Worm (Caenorhabditis elegans) whole organism, L2 larva: ENCODE measurements around the gene ZK1058.9.

Experiments used
- C34F6.9 ChIP-seq: fragments of 150-350 bp; optimal IDR thresholded peaks from 2 replicates; lab custom pipeline; 2014; ENCODE audit warnings: missing biosample characterization, missing genetic modification characterization
- F13H6.1 ChIP-seq: sonication (generic microtip); optimal IDR thresholded peaks from 2 replicates; lab custom pipeline; 2016; ENCODE audit warnings: missing genetic modification characterization, missing compliant biosample characterization
- R02D3.7 ChIP-seq: fragments of 150-350 bp; optimal IDR thresholded peaks from 2 replicates; lab custom pipeline; 2014; ENCODE audit warnings: missing biosample characterization, missing genetic modification characterization
- Y55F3AM.14 ChIP-seq: fragments of 200-800 bp; sonication (Bioruptor generic); optimal IDR thresholded peaks from 2 replicates; lab custom pipeline; 2018; ENCODE audit warnings: mild to moderate bottlenecking, missing genetic modification characterization, missing compliant biosample characterization
- ZK546.5 ChIP-seq: sonication (generic microtip); optimal IDR thresholded peaks from 2 replicates; lab custom pipeline; 2017; ENCODE audit warnings: missing biosample characterization, missing genetic modification characterization
- alr-1 ChIP-seq: fragments of 150-350 bp; optimal IDR thresholded peaks from 2 replicates; lab custom pipeline; 2014; ENCODE audit warnings: missing biosample characterization, missing genetic modification characterization
- aly-2 ChIP-seq: fragments of 150-350 bp; optimal IDR thresholded peaks from 2 replicates; lab custom pipeline; 2014; ENCODE audit warnings: missing biosample characterization, missing genetic modification characterization
- ama-1 ChIP-seq: fragments of 150-350 bp; optimal IDR thresholded peaks from 2 replicates; lab custom pipeline; 2018; ENCODE audit warnings: inconsistent platforms
- blmp-1 ChIP-seq: sonication (generic microtip); optimal IDR thresholded peaks from 2 replicates; lab custom pipeline; 2017; ENCODE audit warnings: missing genetic modification characterization, mild to moderate bottlenecking, missing compliant biosample characterization, antibody characterized with exemption, moderate library complexity; ENCODE audit not compliant: insufficient read depth
- ceh-16 ChIP-seq: fragments of 150-350 bp; optimal IDR thresholded peaks from 2 replicates; lab custom pipeline; 2014; ENCODE audit warnings: missing biosample characterization, missing genetic modification characterization
- ceh-82 ChIP-seq: fragments of 150-350 bp; optimal IDR thresholded peaks from 2 replicates; lab custom pipeline; 2014; ENCODE audit warnings: missing biosample characterization, missing genetic modification characterization
- crh-2 ChIP-seq: sonication (generic microtip); optimal IDR thresholded peaks from 2 replicates; lab custom pipeline; 2017; ENCODE audit warnings: missing biosample characterization, missing genetic modification characterization
- dmd-4 ChIP-seq: sonication (generic microtip); optimal IDR thresholded peaks from 2 replicates; lab custom pipeline; 2017; ENCODE audit warnings: missing biosample characterization, missing genetic modification characterization
- egl-27 ChIP-seq: sonication (generic microtip); optimal IDR thresholded peaks from 3 replicates; lab custom pipeline; 2017; ENCODE audit warnings: missing biosample characterization, missing genetic modification reagents, missing genetic modification characterization
- elt-1 ChIP-seq: fragments of 150-350 bp; optimal IDR thresholded peaks from 2 replicates; lab custom pipeline; 2014; ENCODE audit warnings: missing biosample characterization, missing genetic modification characterization
- elt-3 ChIP-seq: sonication (generic microtip); optimal IDR thresholded peaks from 2 replicates; lab custom pipeline; 2017; ENCODE audit warnings: missing biosample characterization, missing genetic modification characterization
- fos-1 ChIP-seq: fragments of 150-350 bp; optimal IDR thresholded peaks from 2 replicates; lab custom pipeline; 2014; ENCODE audit warnings: missing biosample characterization, missing genetic modification characterization
- gmeb-1 ChIP-seq: fragments of 150-350 bp; optimal IDR thresholded peaks from 2 replicates; lab custom pipeline; 2014; ENCODE audit warnings: missing biosample characterization, missing genetic modification characterization
- lin-11 ChIP-seq: fragments of 150-350 bp; sonication (generic microtip); optimal IDR thresholded peaks from 2 replicates; lab custom pipeline; 2014; ENCODE audit warnings: missing biosample characterization, missing genetic modification characterization, inconsistent platforms, mixed read lengths
- lin-13 ChIP-seq: fragments of 150-350 bp; optimal IDR thresholded peaks from 2 replicates; lab custom pipeline; 2014; ENCODE audit warnings: missing biosample characterization, missing genetic modification reagents, missing genetic modification characterization
- lin-39 ChIP-seq: fragments of 150-350 bp; optimal IDR thresholded peaks from 2 replicates; lab custom pipeline; 2014; ENCODE audit warnings: missing biosample characterization, missing genetic modification reagents, missing genetic modification characterization
- lsy-2 ChIP-seq, 2 experiments: fragments of 150-350 bp in 1 of 2; sonication (generic microtip) in 1 of 2; optimal IDR thresholded peaks; 2 replicates each; lab custom pipeline; 2014 to 2017; ENCODE audit warnings: missing biosample characterization in 2 of 2, missing genetic modification characterization in 2 of 2
- mab-5 ChIP-seq: fragments of 150-350 bp; optimal IDR thresholded peaks from 2 replicates; lab custom pipeline; 2014; ENCODE audit warnings: missing biosample characterization, missing genetic modification characterization
- mbf-1 ChIP-seq: sonication (generic microtip); optimal IDR thresholded peaks from 2 replicates; lab custom pipeline; 2017; ENCODE audit warnings: missing biosample characterization, missing genetic modification characterization
- mdl-1 ChIP-seq, 2 experiments: fragments of 150-350 bp in 1 of 2; sonication (generic microtip) in 1 of 2; optimal IDR thresholded peaks; 2 replicates each; lab custom pipeline; 2017; ENCODE audit warnings: missing biosample characterization in 2 of 2, missing genetic modification characterization in 2 of 2
- nhr-10 ChIP-seq: sonication (generic microtip); optimal IDR thresholded peaks from 2 replicates; lab custom pipeline; 2017; ENCODE audit warnings: missing biosample characterization, missing genetic modification characterization
- nhr-11 ChIP-seq: fragments of 150-350 bp; optimal IDR thresholded peaks from 2 replicates; lab custom pipeline; 2014; ENCODE audit warnings: missing biosample characterization, missing genetic modification characterization
- nhr-12 ChIP-seq: fragments of 150-350 bp; optimal IDR thresholded peaks from 2 replicates; lab custom pipeline; 2014; ENCODE audit warnings: missing biosample characterization, missing genetic modification characterization
- nhr-129 ChIP-seq: fragments of 150-350 bp; optimal IDR thresholded peaks from 2 replicates; lab custom pipeline; 2014; ENCODE audit warnings: missing biosample characterization, missing genetic modification characterization
- nhr-21 ChIP-seq: fragments of 150-350 bp; optimal IDR thresholded peaks from 2 replicates; lab custom pipeline; 2014; ENCODE audit warnings: missing biosample characterization, missing genetic modification characterization
- nhr-23 ChIP-seq: fragments of 150-350 bp; optimal IDR thresholded peaks from 2 replicates; lab custom pipeline; 2014; ENCODE audit warnings: missing biosample characterization, missing genetic modification reagents, missing genetic modification characterization
- nhr-237 ChIP-seq: fragments of 150-350 bp; optimal IDR thresholded peaks from 2 replicates; lab custom pipeline; 2014; ENCODE audit warnings: missing biosample characterization, missing genetic modification characterization
- nhr-25 ChIP-seq: fragments of 150-350 bp; sonication (generic microtip); optimal IDR thresholded peaks from 3 replicates; lab custom pipeline; 2014; ENCODE audit warnings: missing biosample characterization, missing genetic modification characterization
- nhr-6 ChIP-seq: fragments of 150-350 bp; optimal IDR thresholded peaks from 2 replicates; lab custom pipeline; 2014; ENCODE audit warnings: missing biosample characterization, missing genetic modification characterization
- nhr-77 ChIP-seq: fragments of 150-350 bp; optimal IDR thresholded peaks from 2 replicates; lab custom pipeline; 2014; ENCODE audit warnings: missing biosample characterization, missing genetic modification characterization
- sem-4 ChIP-seq: fragments of 150-350 bp; optimal IDR thresholded peaks from 2 replicates; lab custom pipeline; 2014; ENCODE audit warnings: missing biosample characterization, missing genetic modification reagents, missing genetic modification characterization
- skn-1 ChIP-seq: sonication (generic microtip); optimal IDR thresholded peaks from 2 replicates; lab custom pipeline; 2017; ENCODE audit warnings: missing biosample characterization, missing genetic modification characterization
- sma-3 ChIP-seq: sonication (generic microtip); optimal IDR thresholded peaks from 2 replicates; lab custom pipeline; 2016; ENCODE audit warnings: missing genetic modification reagents, missing genetic modification characterization, missing compliant biosample characterization
- sma-9 ChIP-seq, 2 experiments: fragments of 150-350 bp in 1 of 2; sonication (generic microtip) in 1 of 2; optimal IDR thresholded peaks; 2 replicates each; lab custom pipeline; 2014 to 2016; ENCODE audit warnings: missing genetic modification characterization in 2 of 2, mild to moderate bottlenecking in 1 of 2, missing biosample characterization in 1 of 2, missing compliant biosample characterization in 1 of 2, missing genetic modification reagents in 1 of 2, moderate library complexity in 1 of 2
- snpc-4 ChIP-seq: fragments of 150-350 bp; optimal IDR thresholded peaks from 2 replicates; lab custom pipeline; 2014; ENCODE audit warnings: missing biosample characterization, missing genetic modification characterization
- unc-39 ChIP-seq: fragments of 150-350 bp; optimal IDR thresholded peaks from 2 replicates; lab custom pipeline; 2014; ENCODE audit warnings: missing biosample characterization, missing genetic modification characterization
- unc-55 ChIP-seq: fragments of 150-350 bp; sonication (generic microtip); optimal IDR thresholded peaks from 3 replicates; lab custom pipeline; 2014; ENCODE audit warnings: missing biosample characterization, missing genetic modification reagents, missing genetic modification characterization
- unc-62 ChIP-seq: fragments of 150-350 bp; optimal IDR thresholded peaks from 2 replicates; lab custom pipeline; 2014; ENCODE audit warnings: missing biosample characterization, missing genetic modification reagents, missing genetic modification characterization
- zag-1 ChIP-seq: fragments of 150-350 bp; optimal IDR thresholded peaks from 2 replicates; lab custom pipeline; 2014; ENCODE audit warnings: missing biosample characterization, missing genetic modification characterization
- ztf-1 ChIP-seq: fragments of 200-800 bp; sonication (Bioruptor generic); conservative IDR thresholded peaks from 2 replicates; pipeline ENCODE4 v1.3.6; 2022; ENCODE audit warnings: missing genetic modification characterization, missing compliant biosample characterization
- ztf-4 ChIP-seq: fragments of 150-350 bp; optimal IDR thresholded peaks from 2 replicates; lab custom pipeline; 2014; ENCODE audit warnings: missing biosample characterization, missing genetic modification characterization

The ZK1058.9 gene

DNA sequence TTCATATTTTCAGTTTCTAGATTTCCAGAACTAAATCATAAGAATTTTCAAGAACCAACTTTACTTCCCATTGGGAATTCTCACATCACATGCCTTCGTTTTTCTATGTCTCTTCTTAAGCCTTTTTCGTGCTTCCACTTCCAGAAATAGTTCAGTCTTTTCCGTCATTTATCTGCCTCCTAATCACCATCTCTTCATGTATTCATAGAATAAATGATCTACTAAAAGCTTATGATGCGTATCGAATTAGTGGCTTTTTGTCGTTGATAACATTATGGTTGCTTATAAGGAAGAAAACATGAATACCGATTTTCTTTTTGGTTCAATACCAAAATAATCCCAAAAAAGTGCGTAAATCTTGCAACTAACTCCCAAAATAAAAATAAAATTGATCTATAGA, 28.8 kb upstream of the ZK1058.9 start:
- TF ChIP-seq ztf-4 (peak; percentile 20), unc-55 (GFP tag; lab: Kevin White, UChicago) (peak; percentile 71), unc-62 (GFP tag; lab: Kevin White, UChicago) (no peak)

DNA sequence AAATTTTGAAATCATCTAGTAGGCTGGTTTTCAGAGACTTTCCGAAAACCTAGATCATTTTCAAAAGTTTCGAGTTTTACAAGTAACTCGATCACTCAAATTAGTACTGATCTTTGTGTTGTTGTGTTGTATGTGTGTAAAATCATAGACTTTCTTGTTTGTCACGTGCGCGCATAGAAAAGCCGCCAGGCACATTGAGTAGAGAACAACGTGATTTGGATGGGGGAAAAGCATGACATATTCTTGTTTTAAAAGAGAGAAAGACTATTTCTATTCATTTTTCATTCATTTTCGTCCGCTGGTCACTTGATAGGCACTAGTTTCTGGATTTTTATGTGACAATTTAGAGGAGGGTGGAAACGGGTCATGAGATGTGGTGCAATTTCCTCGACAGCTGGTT, 28.2 kb upstream of the ZK1058.9 start:
- TF ChIP-seq nhr-77 (tag; lab: Kevin White, UChicago) (no peak), mdl-1 (tag; optimal IDR thresholded peaks at IDR 0.05; lab: Kevin White, UChicago) (peak; percentile 66 to 69), lin-11 (tag; lab: Kevin White, UChicago) (no peak), nhr-129 (tag; lab: Kevin White, UChicago) (peak; percentile 81), nhr-10 (tag; lab: Kevin White, UChicago) (no peak), aly-2 (no peak), nhr-12 (tag; lab: Kevin White, UChicago) (no peak), nhr-25 (peak; percentile 46), sma-9 (GFP tag; optimal IDR thresholded peaks at IDR 0.05; lab: Kevin White, UChicago) (peak; percentile 78), sma-9 (tag; optimal IDR thresholded peaks at IDR 0.05; lab: Kevin White, UChicago) (no peak), alr-1 (tag; lab: Kevin White, UChicago) (no peak), nhr-11 (no peak), nhr-21 (peak; percentile 33), blmp-1 (tag; lab: Kevin White, UChicago) (peak; percentile 3), ZK546.5 (no peak), R02D3.7 (tag; lab: Kevin White, UChicago) (no peak), egl-27 (no peak), sem-4 (tag; lab: Kevin White, UChicago) (peak; percentile 60), unc-62 (GFP tag; lab: Kevin White, UChicago) (no peak), nhr-237 (tag; lab: Kevin White, UChicago) (no peak), unc-39 (tag; lab: Kevin White, UChicago) (no peak), F13H6.1 (tag; lab: Kevin White, UChicago) (no peak), ztf-4 (no peak), mab-5 (tag; lab: Kevin White, UChicago) (peak; percentile 7), ceh-82 (tag; lab: Kevin White, UChicago) (no peak), lsy-2 (tag; optimal IDR thresholded peaks at IDR 0.05; lab: Kevin White, UChicago) (peak in 1 of 2 experiments; percentile 76), nhr-6 (tag; lab: Kevin White, UChicago) (no peak), dmd-4 (tag; lab: Kevin White, UChicago) (no peak), lin-39 (tag; lab: Kevin White, UChicago) (no peak), gmeb-1 (tag; lab: Kevin White, UChicago) (no peak), unc-55 (GFP tag; lab: Kevin White, UChicago) (peak; percentile 27), mbf-1 (tag; lab: Kevin White, UChicago) (no peak), C34F6.9 (tag; lab: Kevin White, UChicago) (peak; percentile 61), nhr-23 (tag; lab: Kevin White, UChicago) (no peak), skn-1 (tag; lab: Kevin White, UChicago) (no peak), elt-1 (tag; lab: Kevin White, UChicago) (no peak), snpc-4 (no peak), ztf-1 (no peak)

ce11 chrIII:3953235-3953634, 27.2 kb upstream of the ZK1058.9 start:
- TF ChIP-seq C34F6.9 (tag; lab: Kevin White, UChicago) (peak; percentile 72), mab-5 (tag; lab: Kevin White, UChicago) (peak; percentile 38), nhr-77 (tag; lab: Kevin White, UChicago) (no peak), F13H6.1 (tag; lab: Kevin White, UChicago) (peak; percentile 66), Y55F3AM.14 (GFP tag; lab: Kevin White, UChicago) (peak; percentile 61), aly-2 (no peak), ztf-1 (no peak), lin-11 (tag; lab: Kevin White, UChicago) (peak; percentile 18), ztf-4 (no peak), sma-3 (GFP tag; lab: Kevin White, UChicago) (peak; percentile 30), ceh-16 (tag; lab: Kevin White, UChicago) (peak; percentile 72), unc-39 (tag; lab: Kevin White, UChicago) (no peak), blmp-1 (tag; lab: Kevin White, UChicago) (peak; percentile 12), elt-1 (tag; lab: Kevin White, UChicago) (no peak), skn-1 (tag; lab: Kevin White, UChicago) (no peak), sma-9 (GFP tag; optimal IDR thresholded peaks at IDR 0.05; lab: Kevin White, UChicago) (peak; percentile 89), sma-9 (tag; optimal IDR thresholded peaks at IDR 0.05; lab: Kevin White, UChicago) (no peak), nhr-10 (tag; lab: Kevin White, UChicago) (no peak), sem-4 (tag; lab: Kevin White, UChicago) (peak; percentile 85), nhr-23 (tag; lab: Kevin White, UChicago) (no peak), nhr-25 (peak; percentile 79), gmeb-1 (tag; lab: Kevin White, UChicago) (no peak), ama-1 (lab: Kevin White, UChicago) (peak; percentile 3), elt-3 (tag; lab: Kevin White, UChicago) (no peak), lin-13 (GFP tag; lab: Kevin White, UChicago) (peak; percentile 2), nhr-21 (peak; percentile 72), nhr-237 (tag; lab: Kevin White, UChicago) (no peak), ceh-82 (tag; lab: Kevin White, UChicago) (no peak), alr-1 (tag; lab: Kevin White, UChicago) (no peak), nhr-11 (no peak), zag-1 (tag; lab: Kevin White, UChicago) (no peak), fos-1 (tag; lab: Kevin White, UChicago) (peak; percentile 23), unc-55 (GFP tag; lab: Kevin White, UChicago) (peak; percentile 40), crh-2 (tag; lab: Kevin White, UChicago) (peak; percentile 0), egl-27 (peak; percentile 51)
